Worm (Caenorhabditis elegans): ENCODE measurements around the gene deg-1.

ce11 chrX:7782389-7782788 is 29.5 kb downstream of the deg-1 start, which contains the start of gene ZK154.4:
- TF ChIP-seq ama-1 (optimal IDR thresholded peaks at IDR 0.05), result no peak
- TF ChIP-seq dmd-9 (GFP tag; IDR thresholded peaks at IDR 0.05), result no peak
- TF ChIP-seq lin-38 (GFP tag; IDR thresholded peaks at IDR 0.05), result no peak
